Worm (Caenorhabditis elegans): Measurements from ENCODE around the gene crt-1.

DNA sequence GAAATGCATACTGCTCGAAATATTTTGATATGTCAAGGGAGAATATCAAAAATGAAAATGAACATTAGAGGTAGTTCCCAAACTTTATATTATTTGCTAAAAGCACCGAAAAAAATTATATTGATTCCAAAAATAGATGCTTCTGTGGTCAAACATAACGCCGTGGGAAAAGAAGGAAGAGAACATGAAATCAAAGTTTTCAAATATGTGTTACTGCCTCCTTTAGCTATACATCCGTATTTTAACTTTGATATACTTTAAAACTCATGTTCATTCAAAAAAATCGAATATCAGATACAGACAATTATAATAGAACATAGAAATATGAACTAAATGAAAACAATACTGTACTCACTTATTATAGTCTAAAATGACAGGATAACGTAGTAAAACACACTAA lies 3.1 kb upstream of the crt-1 start, which contains the start of gene Y38A10A.11:
- no peak for TF ChIP-seq klf-2 (GFP tag; conservative IDR thresholded peaks at IDR 0.05)
- TF ChIP-seq ztf-23 (GFP tag; IDR thresholded peaks at IDR 0.05): no peak
- no peak for TF ChIP-seq flt-1 (GFP tag; IDR thresholded peaks at IDR 0.05)
- no peak for TF ChIP-seq med-1 (GFP tag; optimal IDR thresholded peaks at IDR 0.05; ENCODE audit: insufficient read depth)
- TF ChIP-seq tab-1 (GFP tag; IDR thresholded peaks at IDR 0.05): no peak
- TF ChIP-seq T22C8.4 (GFP tag; IDR thresholded peaks at IDR 0.05): no peak
- TF ChIP-seq ref-1 (GFP tag; conservative IDR thresholded peaks at IDR 0.05): no peak
- no peak for TF ChIP-seq ztf-29 (GFP tag; IDR thresholded peaks at IDR 0.05)
